Worm (Caenorhabditis elegans): ENCODE measurements around the gene F21C10.1.

DNA sequence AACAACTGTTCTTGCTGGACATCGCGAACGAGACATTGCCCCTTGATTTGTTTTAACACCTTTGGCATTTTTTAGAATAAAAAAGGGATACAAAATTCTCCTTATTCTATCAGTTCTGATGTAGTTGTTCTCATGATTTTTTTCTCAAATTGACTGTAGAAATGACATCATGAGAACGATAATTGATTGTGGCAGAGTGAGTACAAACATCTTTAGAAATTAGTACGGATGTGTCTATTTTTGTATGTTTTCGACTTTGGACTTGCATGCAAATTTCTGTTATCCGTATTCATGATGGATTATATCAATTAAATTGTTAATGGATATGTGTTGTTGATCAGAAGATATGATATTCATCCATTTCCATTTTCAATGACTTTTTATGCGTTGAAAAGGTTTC is 16.0 kb downstream of the F21C10.1 start:
- TF ChIP-seq ama-1 (optimal IDR thresholded peaks at IDR 0.05) (no peak), npax-4 (tag; optimal IDR thresholded peaks at IDR 0.05) (no peak), ceh-34 (tag; optimal IDR thresholded peaks at IDR 0.05) (no peak), K02D7.2 (tag; optimal IDR thresholded peaks at IDR 0.05) (no peak), fkh-10 (GFP tag; optimal IDR thresholded peaks at IDR 0.05) (no peak), fkh-6 (tag; optimal IDR thresholded peaks at IDR 0.05) (no peak), syd-9 (tag; optimal IDR thresholded peaks at IDR 0.05) (no peak), elt-2 (tag; optimal IDR thresholded peaks at IDR 0.05) (no peak), ceh-2 (tag; optimal IDR thresholded peaks at IDR 0.05) (no peak), ceh-9 (tag; optimal IDR thresholded peaks at IDR 0.05) (no peak), nfya-1 (tag; optimal IDR thresholded peaks at IDR 0.05) (no peak)

Measured in whole organism, late embryonic.